Worm (Caenorhabditis elegans) whole organism, mixed stage, embryonic: ENCODE measurements around the gene fbxb-44.
A peak's percentile ranks its signal among the peaks of the same experiment; 100 is the strongest.

Experiments
- M03D4.4 ChIP-seq: sonication (generic microtip); optimal IDR thresholded peaks from 2 replicates; lab custom pipeline; 2017; ENCODE audit warnings: mild to moderate bottlenecking, missing genetic modification characterization, missing compliant biosample characterization
- bed-3 ChIP-seq: fragments of 200-800 bp; sonication (Bioruptor generic); optimal IDR thresholded peaks from 3 replicates; lab custom pipeline; 2018; ENCODE audit warnings: mild to moderate bottlenecking, missing genetic modification characterization, moderate library complexity, missing compliant biosample characterization
- blmp-1 ChIP-seq: fragments of 150-350 bp; optimal IDR thresholded peaks from 2 replicates; lab custom pipeline; 2014; ENCODE audit warnings: missing biosample characterization, missing genetic modification characterization
- ceh-39 ChIP-seq: fragments of 150-350 bp; optimal IDR thresholded peaks from 2 replicates; lab custom pipeline; 2014; ENCODE audit warnings: missing biosample characterization, missing genetic modification characterization
- ceh-43 ChIP-seq: fragments of 200-800 bp; sonication (Bioruptor generic); optimal IDR thresholded peaks from 2 replicates; lab custom pipeline; 2018; ENCODE audit warnings: mild to moderate bottlenecking, missing genetic modification characterization, moderate library complexity, missing compliant biosample characterization
- ceh-83 ChIP-seq: fragments of 200-800 bp; sonication (Bioruptor generic); optimal IDR thresholded peaks from 2 replicates; lab custom pipeline; 2018; ENCODE audit warnings: mild to moderate bottlenecking, missing genetic modification characterization, missing compliant biosample characterization
- ces-1 ChIP-seq: fragments of 150-350 bp; optimal IDR thresholded peaks from 2 replicates; lab custom pipeline; 2014; ENCODE audit warnings: missing biosample characterization, missing genetic modification reagents, missing genetic modification characterization
- cnd-1 ChIP-seq: fragments of 200-800 bp; sonication (Bioruptor generic); optimal IDR thresholded peaks from 2 replicates; lab custom pipeline; 2018; ENCODE audit warnings: mild to moderate bottlenecking, missing genetic modification characterization, missing compliant biosample characterization
- elt-1 ChIP-seq: sonication (generic microtip); optimal IDR thresholded peaks from 2 replicates; lab custom pipeline; 2017; ENCODE audit warnings: missing genetic modification characterization, mild to moderate bottlenecking, missing compliant biosample characterization, antibody characterized with exemption, moderate library complexity, borderline replicate concordance; ENCODE audit not compliant: insufficient read depth
- elt-3 ChIP-seq: fragments of 150-350 bp; optimal IDR thresholded peaks from 2 replicates; lab custom pipeline; 2014; ENCODE audit warnings: missing biosample characterization, missing genetic modification characterization
- flh-1 ChIP-seq: fragments of 200-800 bp; sonication (Bioruptor generic); optimal IDR thresholded peaks from 2 replicates; lab custom pipeline; 2018; ENCODE audit warnings: mild to moderate bottlenecking, missing genetic modification characterization, moderate library complexity, missing compliant biosample characterization
- ham-2 ChIP-seq: fragments of 200-800 bp; sonication (Bioruptor generic); optimal IDR thresholded peaks from 2 replicates; lab custom pipeline; 2018; ENCODE audit warnings: mild to moderate bottlenecking, missing genetic modification characterization, missing compliant biosample characterization
- hlh-1 ChIP-seq: fragments of 150-350 bp; optimal IDR thresholded peaks from 2 replicates; lab custom pipeline; 2014; ENCODE audit warnings: missing biosample characterization, missing genetic modification reagents, missing genetic modification characterization
- lin-13 ChIP-seq: fragments of 150-350 bp; optimal IDR thresholded peaks from 2 replicates; lab custom pipeline; 2014; ENCODE audit warnings: missing biosample characterization, missing genetic modification characterization
- lin-32 ChIP-seq: fragments of 200-800 bp; sonication (Bioruptor generic); optimal IDR thresholded peaks from 2 replicates; lab custom pipeline; 2018; ENCODE audit warnings: mild to moderate bottlenecking, missing genetic modification characterization, missing compliant biosample characterization
- lsy-2 ChIP-seq: fragments of 150-350 bp; optimal IDR thresholded peaks from 2 replicates; lab custom pipeline; 2014; ENCODE audit warnings: missing biosample characterization, missing genetic modification characterization
- mab-5 ChIP-seq: fragments of 150-350 bp; optimal IDR thresholded peaks from 2 replicates; lab custom pipeline; 2014; ENCODE audit warnings: missing biosample characterization, missing genetic modification characterization
- mep-1 ChIP-seq: fragments of 150-350 bp; optimal IDR thresholded peaks from 2 replicates; lab custom pipeline; 2017; ENCODE audit warnings: missing biosample characterization, missing genetic modification reagents, missing genetic modification characterization, inconsistent platforms
- mls-2 ChIP-seq: sonication (generic microtip); optimal IDR thresholded peaks from 2 replicates; lab custom pipeline; 2016; ENCODE audit warnings: mild to moderate bottlenecking, missing genetic modification characterization, moderate library complexity, missing compliant biosample characterization
- nhr-12 ChIP-seq: fragments of 150-350 bp; optimal IDR thresholded peaks from 2 replicates; lab custom pipeline; 2014; ENCODE audit warnings: missing biosample characterization, missing genetic modification characterization
- nhr-2 ChIP-seq: fragments of 150-350 bp; optimal IDR thresholded peaks from 2 replicates; lab custom pipeline; 2014; ENCODE audit warnings: missing biosample characterization, missing genetic modification characterization
- nhr-28 ChIP-seq: fragments of 150-350 bp; optimal IDR thresholded peaks from 2 replicates; lab custom pipeline; 2014; ENCODE audit warnings: missing biosample characterization, missing genetic modification characterization
- nhr-76 ChIP-seq: sonication (generic microtip); optimal IDR thresholded peaks from 2 replicates; lab custom pipeline; 2017; ENCODE audit warnings: missing biosample characterization, missing genetic modification characterization
- pha-4 ChIP-seq: fragments of 150-350 bp; optimal IDR thresholded peaks from 2 replicates; lab custom pipeline; 2018; ENCODE audit warnings: missing biosample characterization, missing genetic modification reagents, missing genetic modification characterization
- sem-2 ChIP-seq: fragments of 200-800 bp; sonication (Bioruptor generic); optimal IDR thresholded peaks from 2 replicates; lab custom pipeline; 2018; ENCODE audit warnings: mild to moderate bottlenecking, missing genetic modification characterization, missing compliant biosample characterization
- snpc-4 ChIP-seq: fragments of 150-350 bp; optimal IDR thresholded peaks from 2 replicates; lab custom pipeline; 2014; ENCODE audit warnings: missing biosample characterization, missing genetic modification characterization
- sptf-1 ChIP-seq: sonication (generic microtip); optimal IDR thresholded peaks from 2 replicates; lab custom pipeline; 2017; ENCODE audit warnings: mild to moderate bottlenecking, missing genetic modification characterization, moderate library complexity, missing compliant biosample characterization
- tbx-8 ChIP-seq: fragments of 200-800 bp; sonication (Bioruptor generic); optimal IDR thresholded peaks from 2 replicates; lab custom pipeline; 2018; ENCODE audit warnings: mild to moderate bottlenecking, missing genetic modification characterization, moderate library complexity, missing compliant biosample characterization
- unc-39 ChIP-seq: fragments of 150-350 bp; optimal IDR thresholded peaks from 2 replicates; lab custom pipeline; 2014; ENCODE audit warnings: missing biosample characterization, missing genetic modification characterization
- unc-62 ChIP-seq: fragments of 150-350 bp; optimal IDR thresholded peaks from 2 replicates; lab custom pipeline; 2014; ENCODE audit warnings: missing biosample characterization, missing genetic modification reagents, missing genetic modification characterization
- zip-8 ChIP-seq: fragments of 150-350 bp; optimal IDR thresholded peaks from 2 replicates; lab custom pipeline; 2014; ENCODE audit warnings: missing biosample characterization, missing genetic modification characterization
- ztf-11 ChIP-seq: fragments of 150-350 bp; optimal IDR thresholded peaks from 2 replicates; lab custom pipeline; 2014; ENCODE audit warnings: missing biosample characterization, missing genetic modification characterization

The fbxb-44 gene

ce11 chrII:1503663-1504062 lies 35.0 kb upstream of the fbxb-44 start:
- TF ChIP-seq elt-1 = no peak
- no peak for TF ChIP-seq elt-3 (tag; lab: Kevin White, UChicago)
- no peak for TF ChIP-seq hlh-1
- no peak for TF ChIP-seq nhr-76 (tag; lab: Kevin White, UChicago)
- TF ChIP-seq ceh-43 (GFP tag; lab: Kevin White, UChicago) = no peak
- TF ChIP-seq ceh-83 (GFP tag; lab: Kevin White, UChicago) = no peak
- no peak for TF ChIP-seq cnd-1 (tag; lab: Kevin White, UChicago)
- no peak for TF ChIP-seq ztf-11 (tag; lab: Kevin White, UChicago)
- TF ChIP-seq zip-8 = no peak

ce11 chrII:1504266-1504665 lies 34.4 kb upstream of the fbxb-44 start, which contains the start of gene fdgt-1:
Gene fdgt-1 (plus strand): TSS chrII:1504566.
- TF ChIP-seq lin-32 (GFP tag; lab: Kevin White, UChicago) (no peak), pha-4 (peak; percentile 12), zip-8 (no peak), lsy-2 (tag; lab: Kevin White, UChicago) (no peak), snpc-4 (tag; lab: Kevin White, UChicago) (no peak), blmp-1 (no peak), unc-62 (GFP tag; lab: Kevin White, UChicago) (no peak)

ce11 chrII:1517354-1517753 lies 21.3 kb upstream of the fbxb-44 start, which contains the start of gene math-45:
Gene math-45 (minus strand): TSS chrII:1517454.
- no peak for TF ChIP-seq M03D4.4 (tag; lab: Kevin White, UChicago)
- TF ChIP-seq lin-13 (tag; lab: Kevin White, UChicago) = no peak
- TF ChIP-seq mep-1 = no peak
- no peak for TF ChIP-seq sptf-1 (tag; lab: Kevin White, UChicago)
- TF ChIP-seq zip-8 = no peak

DNA sequence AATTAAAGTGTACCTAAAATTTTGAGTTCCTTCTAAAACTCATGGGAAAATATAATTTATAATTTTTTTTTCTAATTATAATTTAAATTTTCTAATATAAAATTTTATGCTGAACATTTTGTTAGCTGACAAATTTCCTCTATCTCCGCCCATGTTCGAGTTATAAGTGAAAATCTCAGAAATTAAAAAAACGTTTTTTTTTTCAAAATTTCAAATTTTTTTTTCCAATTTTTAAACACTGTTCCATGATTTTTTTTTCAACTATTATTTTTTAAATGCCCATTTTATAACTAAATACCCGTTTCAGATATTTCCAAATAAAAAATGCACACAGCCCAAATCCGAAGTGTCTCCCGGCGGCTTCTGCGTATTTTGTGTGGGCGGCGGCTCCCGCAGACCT lies 19.8 kb upstream of the fbxb-44 start, which contains the start of gene Y51H7BR.8:
Gene Y51H7BR.8 (plus strand): TSS at position 301 of the 400 bp plus-strand sequence.
- no peak for TF ChIP-seq ceh-39
- no peak for TF ChIP-seq lin-32 (GFP tag; lab: Kevin White, UChicago)
- TF ChIP-seq nhr-76 (tag; lab: Kevin White, UChicago) = no peak
- no peak for TF ChIP-seq ztf-11 (tag; lab: Kevin White, UChicago)
- no peak for TF ChIP-seq nhr-2 (tag; lab: Kevin White, UChicago)
- TF ChIP-seq ceh-43 (GFP tag; lab: Kevin White, UChicago) = no peak
- TF ChIP-seq lin-13 (tag; lab: Kevin White, UChicago) = no peak
- TF ChIP-seq unc-62 (GFP tag; lab: Kevin White, UChicago) = no peak

DNA sequence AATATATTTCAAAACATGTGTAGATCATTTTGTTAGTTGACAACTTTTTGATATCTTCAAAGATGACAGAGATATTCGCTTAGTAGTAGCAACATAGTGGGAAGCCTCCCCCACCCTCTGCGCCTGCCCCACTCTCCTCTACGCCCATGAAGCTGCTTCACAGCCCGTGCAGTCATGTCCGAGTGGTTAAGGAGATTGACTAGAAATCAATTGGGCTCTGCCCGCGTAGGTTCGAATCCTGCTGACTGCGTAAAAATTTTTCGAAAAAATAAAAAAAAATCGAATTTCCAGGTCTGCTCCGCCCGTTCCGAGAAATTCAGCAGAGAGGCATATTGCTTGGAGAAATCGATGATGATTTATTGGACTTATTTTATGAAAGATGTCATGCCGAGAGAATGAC lies 18.8 kb upstream of the fbxb-44 start:
- TF ChIP-seq flh-1 (GFP tag; lab: Kevin White, UChicago) = no peak
- TF ChIP-seq blmp-1 = no peak
- peak; percentile 11 for TF ChIP-seq sem-2
- TF ChIP-seq elt-3 (tag; lab: Kevin White, UChicago) = no peak
- peak; percentile 20 for TF ChIP-seq ceh-83 (GFP tag; lab: Kevin White, UChicago)
- TF ChIP-seq M03D4.4 (tag; lab: Kevin White, UChicago) = no peak
- TF ChIP-seq mls-2 (tag; lab: Kevin White, UChicago) = peak; percentile 28
- no peak for TF ChIP-seq bed-3 (GFP tag; lab: Kevin White, UChicago)
- no peak for TF ChIP-seq ceh-43 (GFP tag; lab: Kevin White, UChicago)
- no peak for TF ChIP-seq lin-13 (tag; lab: Kevin White, UChicago)
- peak; percentile 29 for TF ChIP-seq ces-1 (GFP tag; lab: Kevin White, UChicago)
- peak; percentile 54 for TF ChIP-seq sptf-1 (tag; lab: Kevin White, UChicago)
- TF ChIP-seq unc-62 (GFP tag; lab: Kevin White, UChicago) = no peak
- TF ChIP-seq pha-4 = no peak
- TF ChIP-seq snpc-4 (tag; lab: Kevin White, UChicago) = no peak
- no peak for TF ChIP-seq lsy-2 (tag; lab: Kevin White, UChicago)

DNA sequence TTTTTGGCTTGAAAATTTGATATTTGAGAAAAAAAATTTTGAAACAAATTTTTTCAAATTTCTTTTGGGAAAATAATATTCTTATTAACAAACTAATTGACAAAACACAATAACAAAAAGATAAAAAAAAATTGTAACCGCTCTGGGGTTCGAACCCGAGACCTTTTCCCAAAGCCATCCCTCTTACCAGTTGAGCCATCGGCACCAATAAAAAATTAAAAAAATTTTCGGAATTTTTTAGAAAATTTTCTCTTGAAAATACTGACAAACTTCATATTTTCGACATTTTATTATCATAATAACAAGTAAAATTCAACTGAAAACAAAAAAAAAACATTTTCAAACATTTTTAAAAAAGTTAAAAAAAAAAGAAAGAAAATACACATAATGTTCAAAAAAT lies 16.7 kb upstream of the fbxb-44 start:
- no peak for TF ChIP-seq ceh-39

DNA sequence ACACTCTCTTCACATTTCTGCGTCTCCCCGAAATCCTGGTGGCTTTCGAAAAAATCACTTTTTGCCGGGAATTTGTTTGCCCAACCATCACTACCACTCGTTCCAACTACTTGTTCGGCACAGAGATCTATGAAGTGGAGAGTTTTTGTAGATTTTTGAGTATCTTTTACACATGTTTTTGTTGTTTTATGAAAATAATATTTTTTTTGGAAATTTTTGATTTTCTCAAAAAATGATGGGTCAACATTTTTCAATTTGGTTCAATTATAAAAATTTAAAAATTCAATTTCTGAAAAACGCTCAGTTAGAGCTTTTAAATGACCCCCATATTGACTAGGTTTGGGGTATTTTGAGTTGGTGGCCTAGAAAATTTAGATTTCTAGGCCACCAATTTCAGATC lies 13.2 kb upstream of the fbxb-44 start, which contains the start of gene Y51H7BR.7:
Gene Y51H7BR.7 (minus strand): TSS at position 101 of the 400 bp plus-strand sequence.
- TF ChIP-seq lin-13 (tag; lab: Kevin White, UChicago) = no peak
- TF ChIP-seq mab-5 (tag; lab: Kevin White, UChicago) = no peak
- no peak for TF ChIP-seq mep-1
- TF ChIP-seq unc-39 (tag; lab: Kevin White, UChicago) = no peak
- TF ChIP-seq nhr-12 (tag; lab: Kevin White, UChicago) = no peak
- TF ChIP-seq nhr-2 (tag; lab: Kevin White, UChicago) = no peak
- TF ChIP-seq unc-62 (GFP tag; lab: Kevin White, UChicago) = no peak
- TF ChIP-seq M03D4.4 (tag; lab: Kevin White, UChicago) = no peak
- no peak for TF ChIP-seq nhr-28 (tag; lab: Kevin White, UChicago)
- no peak for TF ChIP-seq flh-1 (GFP tag; lab: Kevin White, UChicago)
- TF ChIP-seq ceh-39 = no peak
- no peak for TF ChIP-seq mls-2 (tag; lab: Kevin White, UChicago)
- TF ChIP-seq ham-2 (GFP tag; lab: Kevin White, UChicago) = no peak
- TF ChIP-seq snpc-4 (tag; lab: Kevin White, UChicago) = no peak
- no peak for TF ChIP-seq hlh-1
- no peak for TF ChIP-seq tbx-8 (GFP tag; lab: Kevin White, UChicago)
